Fruit fly (Drosophila melanogaster): ENCODE measurements around the gene CG14315.

CG14315 gene

DNA sequence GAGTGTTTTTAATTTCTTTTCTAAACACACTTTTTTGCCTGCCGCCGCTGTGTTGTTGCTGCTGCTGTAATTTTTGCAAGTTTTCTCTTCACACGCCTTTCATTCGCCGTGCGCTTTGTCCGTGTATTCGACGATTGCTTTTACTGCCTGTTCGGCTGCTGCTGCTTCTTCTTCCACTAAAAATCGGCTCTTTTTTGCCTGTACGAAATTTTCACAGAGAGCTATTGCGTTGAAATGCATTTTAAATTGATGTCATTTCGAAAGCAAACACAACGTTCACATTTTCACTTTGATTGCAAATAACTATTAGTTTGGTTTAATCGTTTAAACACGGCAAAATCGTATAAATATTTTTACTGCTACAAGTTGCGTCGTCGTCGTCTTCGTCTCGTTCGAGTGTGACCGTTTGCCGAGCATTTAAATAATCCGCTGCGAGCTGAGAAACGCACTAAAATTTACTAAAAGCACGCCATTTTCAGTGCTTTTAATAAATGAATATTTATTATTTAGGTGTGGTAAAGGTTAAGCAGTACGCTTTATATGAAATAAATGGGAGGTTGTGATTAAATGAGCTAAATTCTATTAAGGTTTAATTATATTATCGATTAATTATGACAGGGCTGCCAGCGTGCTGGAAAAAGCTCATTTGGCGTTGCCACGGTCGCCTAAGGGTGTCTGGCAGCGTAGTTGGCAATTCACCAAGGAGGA is 40.8 kb downstream of the CG14315 start, which contains the start of the genes Ssdp and CG7985 (continued):
- TF ChIP-seq MESR4 (GFP tag; optimal IDR thresholded peaks at IDR 0.05) (peak; percentile 80), Max (GFP tag; optimal IDR thresholded peaks at IDR 0.05) (peak; percentile 24), shn (GFP tag; optimal IDR thresholded peaks at IDR 0.05) (no peak), CG4424 (GFP tag; optimal IDR thresholded peaks at IDR 0.05) (no peak), ci (GFP tag; IDR thresholded peaks at IDR 0.05) (no peak), CG14014 (GFP tag; IDR thresholded peaks at IDR 0.05) (no peak), sens (GFP tag) (peak; percentile 14), Lim3 (GFP tag; IDR thresholded peaks at IDR 0.05) (no peak), wdn (GFP tag; IDR thresholded peaks at IDR 0.05) (no peak), CG8281 (tag; optimal IDR thresholded peaks at IDR 0.05) (no peak), Dbx (GFP tag; IDR thresholded peaks at IDR 0.05) (no peak), CoRest (tag; optimal IDR thresholded peaks at IDR 0.05) (peak; percentile 46), CG3281 (GFP tag; optimal IDR thresholded peaks at IDR 0.05) (no peak), zen (tag; optimal IDR thresholded peaks at IDR 0.05) (no peak), CG12299 (tag; optimal IDR thresholded peaks at IDR 0.05) (no peak), CG17568 (GFP tag; optimal IDR thresholded peaks at IDR 0.05) (no peak), rib (GFP tag; IDR thresholded peaks at IDR 0.05) (no peak), Ets65A (GFP tag) (no peak), al (GFP tag; IDR thresholded peaks at IDR 0.05) (no peak), psq (GFP tag; optimal IDR thresholded peaks at IDR 0.05) (peak; percentile 92), CG31224 (GFP tag; IDR thresholded peaks at IDR 0.05) (no peak), ham (GFP tag; IDR thresholded peaks at IDR 0.05) (no peak), stwl (tag; optimal IDR thresholded peaks at IDR 0.05) (peak; percentile 4), Antp (GFP tag; optimal IDR thresholded peaks at IDR 0.05) (no peak), Doc2 (GFP tag; IDR thresholded peaks at IDR 0.05) (no peak), CG5245 (GFP tag; optimal IDR thresholded peaks at IDR 0.05) (no peak), CG4730 (GFP tag; IDR thresholded peaks at IDR 0.05) (no peak), tap (tag; optimal IDR thresholded peaks at IDR 0.05) (no peak), BtbVII (GFP tag; optimal IDR thresholded peaks at IDR 0.05) (no peak), Med (GFP tag) (no peak), CG1233 (GFP tag; optimal IDR thresholded peaks at IDR 0.05) (no peak), slou (GFP tag; optimal IDR thresholded peaks at IDR 0.05) (no peak), CG13775 (GFP tag; optimal IDR thresholded peaks at IDR 0.05) (no peak), CG17385 (GFP tag; optimal IDR thresholded peaks at IDR 0.05) (peak; percentile 97), nau (GFP tag; optimal IDR thresholded peaks at IDR 0.05) (no peak), klu (GFP tag; IDR thresholded peaks at IDR 0.05) (no peak), bcd (GFP tag; optimal IDR thresholded peaks at IDR 0.05) (peak; percentile 26), Mes4 (GFP tag; optimal IDR thresholded peaks at IDR 0.05) (no peak), CG3407 (GFP tag; optimal IDR thresholded peaks at IDR 0.05) (no peak), CG17359 (tag; optimal IDR thresholded peaks at IDR 0.05) (no peak), CG9437 (GFP tag; optimal IDR thresholded peaks at IDR 0.05) (no peak), CG10274 (GFP tag; optimal IDR thresholded peaks at IDR 0.05) (no peak), Deaf1 (tag; optimal IDR thresholded peaks at IDR 0.05) (peak; percentile 90), CG12236 (GFP tag; optimal IDR thresholded peaks at IDR 0.05) (no peak), Gsc (GFP tag; IDR thresholded peaks at IDR 0.05) (no peak), CG6272 (GFP tag; IDR thresholded peaks at IDR 0.05) (no peak), Hey (tag; optimal IDR thresholded peaks at IDR 0.05) (no peak), NfI (GFP tag; optimal IDR thresholded peaks at IDR 0.05) (no peak), CG3726 (GFP tag; IDR thresholded peaks at IDR 0.05) (no peak), cato (GFP tag; optimal IDR thresholded peaks at IDR 0.05; ENCODE audit: borderline replicate concordance) (no peak), CG11247 (GFP tag; IDR thresholded peaks at IDR 0.05) (no peak), ranshi (GFP tag; IDR thresholded peaks at IDR 0.05) (no peak)

Data from whole organism, embryonic.